Worm (Caenorhabditis elegans) whole organism, midembryonic: ENCODE measurements around the gene npax-2.

Experiments used
- T22C8.4 ChIP-seq: fragments of 200-800 bp; sonication (Bioruptor generic); IDR thresholded peaks from 2 replicates; pipeline ENCODE4 v1.3.6; 2022; ENCODE audit warnings: missing genetic modification characterization, missing compliant biosample characterization
- cog-1 ChIP-seq: sonication (generic microtip); optimal IDR thresholded peaks from 2 replicates; lab custom pipeline; 2016; ENCODE audit warnings: missing genetic modification characterization, missing compliant biosample characterization
- flt-1 ChIP-seq: fragments of 200-800 bp; sonication (Bioruptor generic); IDR thresholded peaks from 2 replicates; pipeline ENCODE4 v1.3.6; 2022; ENCODE audit warnings: missing genetic modification characterization, missing compliant biosample characterization
- klf-2 ChIP-seq: fragments of 200-800 bp; sonication (Bioruptor generic); conservative IDR thresholded peaks from 2 replicates; pipeline ENCODE4 v1.3.6; 2022; ENCODE audit warnings: missing genetic modification reagents, missing genetic modification characterization, missing compliant biosample characterization
- ztf-29 ChIP-seq: fragments of 200-800 bp; sonication (Bioruptor generic); IDR thresholded peaks from 2 replicates; pipeline ENCODE4 v1.3.6; 2022; ENCODE audit warnings: missing genetic modification reagents, missing genetic modification characterization, missing compliant biosample characterization

DNA sequence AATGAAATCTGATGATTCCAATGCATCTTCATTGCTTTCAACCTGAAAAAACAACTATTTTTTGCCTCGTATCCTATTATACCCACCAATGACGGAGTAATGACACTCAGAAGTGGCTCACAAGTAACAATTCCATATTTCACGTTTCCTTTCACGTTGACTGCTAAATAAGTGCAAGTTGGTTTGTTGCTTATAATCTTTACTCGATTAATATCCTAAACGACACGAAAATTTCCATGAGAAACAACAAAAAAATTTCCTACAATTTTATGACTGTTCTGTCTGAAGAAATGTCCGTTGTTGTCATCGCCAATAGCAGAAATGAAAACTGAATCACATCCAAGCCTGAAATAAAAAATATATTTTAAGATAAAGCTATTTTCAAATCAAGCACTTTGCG lies 47.5 kb upstream of the npax-2 start:
- no peak for TF ChIP-seq klf-2 (GFP tag; lab: Robert Waterston, UW)
- no peak for TF ChIP-seq flt-1 (GFP tag; lab: Robert Waterston, UW)
- no peak for TF ChIP-seq cog-1 (tag; lab: Kevin White, UChicago)
- TF ChIP-seq ztf-29 = no peak
- no peak for TF ChIP-seq T22C8.4 (GFP tag; lab: Robert Waterston, UW)
